Worm (Caenorhabditis elegans) whole organism, midembryonic: Measurements from ENCODE around the gene F23A7.4.
A peak's percentile ranks its signal among the peaks of the same experiment; 100 is the strongest.

Source experiments
- cog-1 ChIP-seq: sonication (generic microtip); optimal IDR thresholded peaks from 2 replicates; lab custom pipeline; 2016; ENCODE audit warnings: missing genetic modification characterization, missing compliant biosample characterization
- flt-1 ChIP-seq: fragments of 200-800 bp; sonication (Bioruptor generic); IDR thresholded peaks from 2 replicates; pipeline ENCODE4 v1.3.6; 2022; ENCODE audit warnings: missing genetic modification characterization, missing compliant biosample characterization
- klf-2 ChIP-seq: fragments of 200-800 bp; sonication (Bioruptor generic); conservative IDR thresholded peaks from 2 replicates; pipeline ENCODE4 v1.3.6; 2022; ENCODE audit warnings: missing genetic modification reagents, missing genetic modification characterization, missing compliant biosample characterization
- ref-1 ChIP-seq: fragments of 200-800 bp; sonication (Bioruptor generic); conservative IDR thresholded peaks from 2 replicates; pipeline ENCODE4 v1.3.6; 2022; ENCODE audit warnings: missing genetic modification reagents, missing genetic modification characterization, missing compliant biosample characterization
- tab-1 ChIP-seq: fragments of 200-800 bp; sonication (Bioruptor generic); IDR thresholded peaks from 2 replicates; pipeline ENCODE4 v1.3.6; 2022; ENCODE audit warnings: missing genetic modification characterization, missing compliant biosample characterization
- ztf-23 ChIP-seq: fragments of 200-800 bp; sonication (Bioruptor generic); IDR thresholded peaks from 2 replicates; pipeline ENCODE4 v1.3.6; 2022; ENCODE audit warnings: missing genetic modification reagents, missing genetic modification characterization, missing compliant biosample characterization
- ztf-29 ChIP-seq: fragments of 200-800 bp; sonication (Bioruptor generic); IDR thresholded peaks from 2 replicates; pipeline ENCODE4 v1.3.6; 2022; ENCODE audit warnings: missing genetic modification reagents, missing genetic modification characterization, missing compliant biosample characterization

DNA sequence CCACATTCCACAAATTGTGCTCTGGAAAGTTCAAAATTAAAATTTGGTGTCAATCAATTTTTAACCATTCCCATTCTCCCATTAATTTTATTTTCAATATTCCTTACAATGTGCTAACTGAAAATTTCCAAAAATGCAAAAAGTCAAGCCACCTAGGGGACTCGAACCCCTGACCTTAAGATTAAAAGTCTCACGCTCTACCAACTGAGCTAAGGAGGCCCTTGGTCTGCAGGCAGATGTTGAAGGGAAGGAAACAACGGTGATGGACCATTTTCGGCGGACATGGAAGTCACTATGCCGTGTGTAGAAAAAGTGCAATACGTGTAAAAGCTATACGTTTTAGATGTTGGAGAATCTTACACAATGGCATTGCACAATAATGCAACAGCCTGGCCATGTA is 5.3 kb downstream of the F23A7.4 start:
- TF ChIP-seq ztf-29 = no peak
- no peak for TF ChIP-seq cog-1 (tag; lab: Kevin White, UChicago)
- TF ChIP-seq ref-1 = no peak
- TF ChIP-seq tab-1 (GFP tag; lab: Robert Waterston, UW) = no peak
- peak; percentile 64; the same call in 1 of the 2 replicates for TF ChIP-seq flt-1
- TF ChIP-seq klf-2 (GFP tag; lab: Robert Waterston, UW) = no peak
- no peak for TF ChIP-seq ztf-23
